Worm (Caenorhabditis elegans) whole organism, L2 larva: ENCODE data around the gene str-143.

Experiments
- C34F6.9 ChIP-seq: fragments of 150-350 bp; optimal IDR thresholded peaks from 2 replicates; lab custom pipeline; 2014; ENCODE audit warnings: missing biosample characterization, missing genetic modification characterization
- F13H6.1 ChIP-seq: sonication (generic microtip); optimal IDR thresholded peaks from 2 replicates; lab custom pipeline; 2016; ENCODE audit warnings: missing genetic modification characterization, missing compliant biosample characterization
- R02D3.7 ChIP-seq: fragments of 150-350 bp; optimal IDR thresholded peaks from 2 replicates; lab custom pipeline; 2014; ENCODE audit warnings: missing biosample characterization, missing genetic modification characterization
- Y55F3AM.14 ChIP-seq: fragments of 200-800 bp; sonication (Bioruptor generic); optimal IDR thresholded peaks from 2 replicates; lab custom pipeline; 2018; ENCODE audit warnings: mild to moderate bottlenecking, missing genetic modification characterization, missing compliant biosample characterization
- ZK546.5 ChIP-seq: sonication (generic microtip); optimal IDR thresholded peaks from 2 replicates; lab custom pipeline; 2017; ENCODE audit warnings: missing biosample characterization, missing genetic modification characterization
- alr-1 ChIP-seq: fragments of 150-350 bp; optimal IDR thresholded peaks from 2 replicates; lab custom pipeline; 2014; ENCODE audit warnings: missing biosample characterization, missing genetic modification characterization
- aly-2 ChIP-seq: fragments of 150-350 bp; optimal IDR thresholded peaks from 2 replicates; lab custom pipeline; 2014; ENCODE audit warnings: missing biosample characterization, missing genetic modification characterization
- ama-1 ChIP-seq: fragments of 150-350 bp; optimal IDR thresholded peaks from 2 replicates; lab custom pipeline; 2018; ENCODE audit warnings: inconsistent platforms
- blmp-1 ChIP-seq: sonication (generic microtip); optimal IDR thresholded peaks from 2 replicates; lab custom pipeline; 2017; ENCODE audit warnings: missing genetic modification characterization, mild to moderate bottlenecking, missing compliant biosample characterization, antibody characterized with exemption, moderate library complexity; ENCODE audit not compliant: insufficient read depth
- ceh-16 ChIP-seq: fragments of 150-350 bp; optimal IDR thresholded peaks from 2 replicates; lab custom pipeline; 2014; ENCODE audit warnings: missing biosample characterization, missing genetic modification characterization
- dmd-4 ChIP-seq: sonication (generic microtip); optimal IDR thresholded peaks from 2 replicates; lab custom pipeline; 2017; ENCODE audit warnings: missing biosample characterization, missing genetic modification characterization
- egl-27 ChIP-seq: sonication (generic microtip); optimal IDR thresholded peaks from 3 replicates; lab custom pipeline; 2017; ENCODE audit warnings: missing biosample characterization, missing genetic modification reagents, missing genetic modification characterization
- elt-1 ChIP-seq: fragments of 150-350 bp; optimal IDR thresholded peaks from 2 replicates; lab custom pipeline; 2014; ENCODE audit warnings: missing biosample characterization, missing genetic modification characterization
- elt-3 ChIP-seq: sonication (generic microtip); optimal IDR thresholded peaks from 2 replicates; lab custom pipeline; 2017; ENCODE audit warnings: missing biosample characterization, missing genetic modification characterization
- fos-1 ChIP-seq: fragments of 150-350 bp; optimal IDR thresholded peaks from 2 replicates; lab custom pipeline; 2014; ENCODE audit warnings: missing biosample characterization, missing genetic modification characterization
- gmeb-1 ChIP-seq: fragments of 150-350 bp; optimal IDR thresholded peaks from 2 replicates; lab custom pipeline; 2014; ENCODE audit warnings: missing biosample characterization, missing genetic modification characterization
- lin-11 ChIP-seq: fragments of 150-350 bp; sonication (generic microtip); optimal IDR thresholded peaks from 2 replicates; lab custom pipeline; 2014; ENCODE audit warnings: missing biosample characterization, missing genetic modification characterization, inconsistent platforms, mixed read lengths
- lin-13 ChIP-seq: fragments of 150-350 bp; optimal IDR thresholded peaks from 2 replicates; lab custom pipeline; 2014; ENCODE audit warnings: missing biosample characterization, missing genetic modification reagents, missing genetic modification characterization
- lsy-2 ChIP-seq, 2 experiments: fragments of 150-350 bp in 1 of 2; sonication (generic microtip) in 1 of 2; optimal IDR thresholded peaks; 2 replicates each; lab custom pipeline; 2014 to 2017; ENCODE audit warnings: missing biosample characterization in 2 of 2, missing genetic modification characterization in 2 of 2
- mab-5 ChIP-seq: fragments of 150-350 bp; optimal IDR thresholded peaks from 2 replicates; lab custom pipeline; 2014; ENCODE audit warnings: missing biosample characterization, missing genetic modification characterization
- mdl-1 ChIP-seq, 2 experiments: fragments of 150-350 bp in 1 of 2; sonication (generic microtip) in 1 of 2; optimal IDR thresholded peaks; 2 replicates each; lab custom pipeline; 2017; ENCODE audit warnings: missing biosample characterization in 2 of 2, missing genetic modification characterization in 2 of 2
- nhr-10 ChIP-seq: sonication (generic microtip); optimal IDR thresholded peaks from 2 replicates; lab custom pipeline; 2017; ENCODE audit warnings: missing biosample characterization, missing genetic modification characterization
- nhr-11 ChIP-seq: fragments of 150-350 bp; optimal IDR thresholded peaks from 2 replicates; lab custom pipeline; 2014; ENCODE audit warnings: missing biosample characterization, missing genetic modification characterization
- nhr-12 ChIP-seq: fragments of 150-350 bp; optimal IDR thresholded peaks from 2 replicates; lab custom pipeline; 2014; ENCODE audit warnings: missing biosample characterization, missing genetic modification characterization
- nhr-129 ChIP-seq: fragments of 150-350 bp; optimal IDR thresholded peaks from 2 replicates; lab custom pipeline; 2014; ENCODE audit warnings: missing biosample characterization, missing genetic modification characterization
- nhr-21 ChIP-seq: fragments of 150-350 bp; optimal IDR thresholded peaks from 2 replicates; lab custom pipeline; 2014; ENCODE audit warnings: missing biosample characterization, missing genetic modification characterization
- nhr-23 ChIP-seq: fragments of 150-350 bp; optimal IDR thresholded peaks from 2 replicates; lab custom pipeline; 2014; ENCODE audit warnings: missing biosample characterization, missing genetic modification reagents, missing genetic modification characterization
- nhr-237 ChIP-seq: fragments of 150-350 bp; optimal IDR thresholded peaks from 2 replicates; lab custom pipeline; 2014; ENCODE audit warnings: missing biosample characterization, missing genetic modification characterization
- nhr-25 ChIP-seq: fragments of 150-350 bp; sonication (generic microtip); optimal IDR thresholded peaks from 3 replicates; lab custom pipeline; 2014; ENCODE audit warnings: missing biosample characterization, missing genetic modification characterization
- nhr-6 ChIP-seq: fragments of 150-350 bp; optimal IDR thresholded peaks from 2 replicates; lab custom pipeline; 2014; ENCODE audit warnings: missing biosample characterization, missing genetic modification characterization
- nhr-77 ChIP-seq: fragments of 150-350 bp; optimal IDR thresholded peaks from 2 replicates; lab custom pipeline; 2014; ENCODE audit warnings: missing biosample characterization, missing genetic modification characterization
- peb-1 ChIP-seq: fragments of 150-350 bp; optimal IDR thresholded peaks from 2 replicates; lab custom pipeline; 2014; ENCODE audit warnings: missing biosample characterization, missing genetic modification characterization
- sem-4 ChIP-seq: fragments of 150-350 bp; optimal IDR thresholded peaks from 2 replicates; lab custom pipeline; 2014; ENCODE audit warnings: missing biosample characterization, missing genetic modification reagents, missing genetic modification characterization
- skn-1 ChIP-seq: sonication (generic microtip); optimal IDR thresholded peaks from 2 replicates; lab custom pipeline; 2017; ENCODE audit warnings: missing biosample characterization, missing genetic modification characterization
- sma-3 ChIP-seq: sonication (generic microtip); optimal IDR thresholded peaks from 2 replicates; lab custom pipeline; 2016; ENCODE audit warnings: missing genetic modification reagents, missing genetic modification characterization, missing compliant biosample characterization
- sma-9 ChIP-seq, 2 experiments: fragments of 150-350 bp in 1 of 2; sonication (generic microtip) in 1 of 2; optimal IDR thresholded peaks; 2 replicates each; lab custom pipeline; 2014 to 2016; ENCODE audit warnings: missing genetic modification characterization in 2 of 2, mild to moderate bottlenecking in 1 of 2, missing biosample characterization in 1 of 2, missing compliant biosample characterization in 1 of 2, missing genetic modification reagents in 1 of 2, moderate library complexity in 1 of 2
- snpc-4 ChIP-seq: fragments of 150-350 bp; optimal IDR thresholded peaks from 2 replicates; lab custom pipeline; 2014; ENCODE audit warnings: missing biosample characterization, missing genetic modification characterization
- unc-39 ChIP-seq: fragments of 150-350 bp; optimal IDR thresholded peaks from 2 replicates; lab custom pipeline; 2014; ENCODE audit warnings: missing biosample characterization, missing genetic modification characterization
- unc-55 ChIP-seq: fragments of 150-350 bp; sonication (generic microtip); optimal IDR thresholded peaks from 3 replicates; lab custom pipeline; 2014; ENCODE audit warnings: missing biosample characterization, missing genetic modification reagents, missing genetic modification characterization
- unc-62 ChIP-seq: fragments of 150-350 bp; optimal IDR thresholded peaks from 2 replicates; lab custom pipeline; 2014; ENCODE audit warnings: missing biosample characterization, missing genetic modification reagents, missing genetic modification characterization
- zag-1 ChIP-seq: fragments of 150-350 bp; optimal IDR thresholded peaks from 2 replicates; lab custom pipeline; 2014; ENCODE audit warnings: missing biosample characterization, missing genetic modification characterization
- ztf-1 ChIP-seq: fragments of 200-800 bp; sonication (Bioruptor generic); conservative IDR thresholded peaks from 2 replicates; pipeline ENCODE4 v1.3.6; 2022; ENCODE audit warnings: missing genetic modification characterization, missing compliant biosample characterization
- ztf-11 ChIP-seq: sonication (generic microtip); optimal IDR thresholded peaks from 2 replicates; lab custom pipeline; 2017; ENCODE audit warnings: missing biosample characterization, missing genetic modification characterization
- ztf-4 ChIP-seq: fragments of 150-350 bp; optimal IDR thresholded peaks from 2 replicates; lab custom pipeline; 2014; ENCODE audit warnings: missing biosample characterization, missing genetic modification characterization

str-143 gene

ce11 chrV:8040247-8041084 lies 29.1 kb downstream of the str-143 start:
- peak; percentile 94 for TF ChIP-seq ama-1 (lab: Kevin White, UChicago)
- peak; percentile 33 for TF ChIP-seq egl-27 (tag; lab: Kevin White, UChicago)
- peak; percentile 43 for TF ChIP-seq nhr-25
- peak; percentile 83 for TF ChIP-seq blmp-1 (tag; lab: Kevin White, UChicago)
- peak; percentile 89 for TF ChIP-seq sma-3 (GFP tag; lab: Kevin White, UChicago)
- peak; percentile 64 for TF ChIP-seq ceh-16 (tag; lab: Kevin White, UChicago)
- peak; percentile 1 for TF ChIP-seq sem-4 (tag; lab: Kevin White, UChicago)
- TF ChIP-seq nhr-21 (tag; lab: Kevin White, UChicago): peak; percentile 93
- TF ChIP-seq alr-1 (tag; lab: Kevin White, UChicago): no peak
- no peak for TF ChIP-seq unc-55 (GFP tag; lab: Kevin White, UChicago)
- no peak for TF ChIP-seq unc-39
- TF ChIP-seq sma-9 (GFP tag; optimal IDR thresholded peaks at IDR 0.05; lab: Kevin White, UChicago): peak; percentile 79
- TF ChIP-seq sma-9 (tag; optimal IDR thresholded peaks at IDR 0.05; lab: Kevin White, UChicago): no peak
- peak; percentile 55 for TF ChIP-seq fos-1 (tag; lab: Kevin White, UChicago)
- no peak for TF ChIP-seq lin-11
- no peak for TF ChIP-seq gmeb-1 (tag; lab: Kevin White, UChicago)

ce11 chrV:8039606-8040005 lies 29.9 kb downstream of the str-143 start:
- no peak for TF ChIP-seq lin-11
- no peak for TF ChIP-seq mdl-1 (tag; optimal IDR thresholded peaks at IDR 0.05; lab: Kevin White, UChicago)
- TF ChIP-seq nhr-11 (tag; lab: Kevin White, UChicago): no peak
- peak; percentile 73 for TF ChIP-seq ama-1 (lab: Kevin White, UChicago)
- TF ChIP-seq nhr-21 (tag; lab: Kevin White, UChicago): peak; percentile 34
- TF ChIP-seq unc-62 (GFP tag; lab: Kevin White, UChicago): no peak
- no peak for TF ChIP-seq nhr-6 (tag; lab: Kevin White, UChicago)
- TF ChIP-seq alr-1 (tag; lab: Kevin White, UChicago): no peak
- peak; percentile 5 for TF ChIP-seq sma-9 (GFP tag; optimal IDR thresholded peaks at IDR 0.05; lab: Kevin White, UChicago)
- TF ChIP-seq sma-9 (tag; optimal IDR thresholded peaks at IDR 0.05; lab: Kevin White, UChicago): no peak
- TF ChIP-seq ztf-1 (GFP tag; lab: Robert Waterston, UW): no peak
- no peak for TF ChIP-seq unc-39
- no peak for TF ChIP-seq dmd-4
- TF ChIP-seq mab-5: no peak
- no peak for TF ChIP-seq C34F6.9 (tag; lab: Kevin White, UChicago)
- no peak for TF ChIP-seq ztf-4 (tag; lab: Kevin White, UChicago)
- no peak for TF ChIP-seq nhr-10 (tag; lab: Kevin White, UChicago)
- TF ChIP-seq nhr-25: no peak
- TF ChIP-seq nhr-23: no peak
- TF ChIP-seq unc-55 (GFP tag; lab: Kevin White, UChicago): no peak
- no peak for TF ChIP-seq lsy-2 (tag; optimal IDR thresholded peaks at IDR 0.05; lab: Kevin White, UChicago)

- TF ChIP-seq alr-1 (tag; lab: Kevin White, UChicago) (no peak), ceh-16 (tag; lab: Kevin White, UChicago) (peak; percentile 50), snpc-4 (no peak), lsy-2 (tag; optimal IDR thresholded peaks at IDR 0.05; lab: Kevin White, UChicago) (peak in 1 of 2 experiments; percentile 45), nhr-6 (tag; lab: Kevin White, UChicago) (peak; percentile 21), peb-1 (no peak), ZK546.5 (tag; lab: Kevin White, UChicago) (no peak), skn-1 (no peak), elt-1 (tag; lab: Kevin White, UChicago) (no peak), ama-1 (lab: Kevin White, UChicago) (no peak), Y55F3AM.14 (GFP tag; lab: Kevin White, UChicago) (no peak), nhr-10 (tag; lab: Kevin White, UChicago) (peak; percentile 54), nhr-25 (peak; percentile 65), R02D3.7 (tag; lab: Kevin White, UChicago) (no peak), elt-3 (no peak), aly-2 (tag; lab: Kevin White, UChicago) (no peak), mdl-1 (tag; optimal IDR thresholded peaks at IDR 0.05; lab: Kevin White, UChicago) (no peak), nhr-23 (no peak), nhr-11 (tag; lab: Kevin White, UChicago) (peak; percentile 71), mab-5 (no peak), fos-1 (tag; lab: Kevin White, UChicago) (no peak), nhr-237 (tag; lab: Kevin White, UChicago) (no peak), nhr-77 (tag; lab: Kevin White, UChicago) (peak; percentile 38), gmeb-1 (tag; lab: Kevin White, UChicago) (no peak), sem-4 (tag; lab: Kevin White, UChicago) (peak; percentile 80), F13H6.1 (tag; lab: Kevin White, UChicago) (no peak), lin-13 (GFP tag; lab: Kevin White, UChicago) (peak; percentile 70), zag-1 (tag; lab: Kevin White, UChicago) (no peak), nhr-129 (no peak), nhr-21 (tag; lab: Kevin White, UChicago) (peak; percentile 93), nhr-12 (tag; lab: Kevin White, UChicago) (no peak), sma-3 (GFP tag; lab: Kevin White, UChicago) (peak; percentile 90), ztf-11 (tag; lab: Kevin White, UChicago) (no peak), ztf-4 (tag; lab: Kevin White, UChicago) (peak; percentile 73), blmp-1 (tag; lab: Kevin White, UChicago) (peak; percentile 34)
Observed at ce11 chrV:8039085-8039525, 30.4 kb downstream of the str-143 start.
